Worm (Caenorhabditis elegans) whole organism, mixed stage, embryonic: Measurements from ENCODE around the gene bbs-4.

Experiments used
- ceh-43 ChIP-seq: fragments of 200-800 bp; sonication (Bioruptor generic); optimal IDR thresholded peaks from 2 replicates; lab custom pipeline; 2018; ENCODE audit warnings: mild to moderate bottlenecking, missing genetic modification characterization, moderate library complexity, missing compliant biosample characterization
- ces-1 ChIP-seq: fragments of 150-350 bp; optimal IDR thresholded peaks from 2 replicates; lab custom pipeline; 2014; ENCODE audit warnings: missing biosample characterization, missing genetic modification reagents, missing genetic modification characterization
- lin-13 ChIP-seq: fragments of 150-350 bp; optimal IDR thresholded peaks from 2 replicates; lab custom pipeline; 2014; ENCODE audit warnings: missing biosample characterization, missing genetic modification characterization
- mab-5 ChIP-seq: fragments of 150-350 bp; optimal IDR thresholded peaks from 2 replicates; lab custom pipeline; 2014; ENCODE audit warnings: missing biosample characterization, missing genetic modification characterization
- nhr-237 ChIP-seq: fragments of 150-350 bp; optimal IDR thresholded peaks from 2 replicates; lab custom pipeline; 2014; ENCODE audit warnings: missing biosample characterization, missing genetic modification characterization
- nhr-28 ChIP-seq: fragments of 150-350 bp; optimal IDR thresholded peaks from 2 replicates; lab custom pipeline; 2014; ENCODE audit warnings: missing biosample characterization, missing genetic modification characterization
- nhr-76 ChIP-seq: sonication (generic microtip); optimal IDR thresholded peaks from 2 replicates; lab custom pipeline; 2017; ENCODE audit warnings: missing biosample characterization, missing genetic modification characterization
- pha-4 ChIP-seq: fragments of 150-350 bp; optimal IDR thresholded peaks from 2 replicates; lab custom pipeline; 2018; ENCODE audit warnings: missing biosample characterization, missing genetic modification reagents, missing genetic modification characterization
- tbx-8 ChIP-seq: fragments of 200-800 bp; sonication (Bioruptor generic); optimal IDR thresholded peaks from 2 replicates; lab custom pipeline; 2018; ENCODE audit warnings: mild to moderate bottlenecking, missing genetic modification characterization, moderate library complexity, missing compliant biosample characterization
- unc-39 ChIP-seq: fragments of 150-350 bp; optimal IDR thresholded peaks from 2 replicates; lab custom pipeline; 2014; ENCODE audit warnings: missing biosample characterization, missing genetic modification characterization
- unc-62 ChIP-seq: fragments of 150-350 bp; optimal IDR thresholded peaks from 2 replicates; lab custom pipeline; 2014; ENCODE audit warnings: missing biosample characterization, missing genetic modification reagents, missing genetic modification characterization
- zip-8 ChIP-seq: fragments of 150-350 bp; optimal IDR thresholded peaks from 2 replicates; lab custom pipeline; 2014; ENCODE audit warnings: missing biosample characterization, missing genetic modification characterization

ce11 chrIII:9570869-9571268 is 41.1 kb downstream of the bbs-4 start:
- no peak for TF ChIP-seq unc-62 (GFP tag; lab: Kevin White, UChicago)
- TF ChIP-seq ces-1 (GFP tag; lab: Kevin White, UChicago) = no peak
- TF ChIP-seq nhr-76 = no peak
- no peak for TF ChIP-seq mab-5
- TF ChIP-seq zip-8 = no peak
- no peak for TF ChIP-seq pha-4 (tag; lab: Kevin White, UChicago)
- no peak for TF ChIP-seq tbx-8 (GFP tag; lab: Kevin White, UChicago)
- TF ChIP-seq nhr-237 (tag; lab: Kevin White, UChicago) = no peak
- TF ChIP-seq lin-13 = no peak
- TF ChIP-seq ceh-43 (GFP tag; lab: Kevin White, UChicago) = no peak
- no peak for TF ChIP-seq nhr-28 (tag; lab: Kevin White, UChicago)
- no peak for TF ChIP-seq unc-39 (tag; lab: Kevin White, UChicago)
